Worm (Caenorhabditis elegans): ENCODE measurements around the gene unc-104.

The unc-104 gene

ce11 chrII:7053649-7054048 lies 58.9 kb downstream of the unc-104 start, which contains the start of gene ZK1127.4:
Gene ZK1127.4 (plus strand): TSS chrII:7053949.
- TF ChIP-seq fkh-10 (GFP tag; optimal IDR thresholded peaks at IDR 0.05) (no peak), syd-9 (tag; optimal IDR thresholded peaks at IDR 0.05) (no peak), madf-2 (tag; optimal IDR thresholded peaks at IDR 0.05) (no peak), ceh-18 (tag; optimal IDR thresholded peaks at IDR 0.05) (no peak), pros-1 (tag; optimal IDR thresholded peaks at IDR 0.05) (no peak), lim-6 (tag; optimal IDR thresholded peaks at IDR 0.05) (no peak), dmd-4 (tag; optimal IDR thresholded peaks at IDR 0.05; ENCODE audit: borderline replicate concordance) (no peak), elt-4 (tag; optimal IDR thresholded peaks at IDR 0.05) (no peak), odd-2 (tag; optimal IDR thresholded peaks at IDR 0.05) (no peak), ceh-31 (tag; optimal IDR thresholded peaks at IDR 0.05) (no peak), ceh-14 (tag; optimal IDR thresholded peaks at IDR 0.05) (no peak), ttx-3 (tag; optimal IDR thresholded peaks at IDR 0.05) (no peak), ceh-6 (GFP tag; optimal IDR thresholded peaks at IDR 0.05) (no peak), ceh-9 (tag; optimal IDR thresholded peaks at IDR 0.05) (no peak), fax-1 (tag; optimal IDR thresholded peaks at IDR 0.05) (no peak), ceh-48 (tag; optimal IDR thresholded peaks at IDR 0.05) (no peak), pha-2 (tag; optimal IDR thresholded peaks at IDR 0.05) (no peak), ref-2 (tag; optimal IDR thresholded peaks at IDR 0.05) (no peak), tbx-7 (tag; optimal IDR thresholded peaks at IDR 0.05) (no peak)

ce11 chrII:7054987-7055386 lies 60.2 kb downstream of the unc-104 start, which contains the start of gene ZK1127.3:
Gene ZK1127.3 (plus strand): TSS chrII:7055287.
- TF ChIP-seq unc-55 (GFP tag; optimal IDR thresholded peaks at IDR 0.05) (no peak), gmeb-2 (tag; optimal IDR thresholded peaks at IDR 0.05) (no peak), pha-2 (tag; optimal IDR thresholded peaks at IDR 0.05) (no peak), ahr-1 (tag; optimal IDR thresholded peaks at IDR 0.05) (no peak), ceh-22 (tag; optimal IDR thresholded peaks at IDR 0.05) (no peak), zip-5 (tag; optimal IDR thresholded peaks at IDR 0.05) (no peak), dmd-4 (tag; optimal IDR thresholded peaks at IDR 0.05; ENCODE audit: borderline replicate concordance) (no peak), pqm-1 (tag; optimal IDR thresholded peaks at IDR 0.05) (no peak), F13H6.1 (tag; optimal IDR thresholded peaks at IDR 0.05) (no peak)

ce11 chrII:7056328-7056727 lies 61.5 kb downstream of the unc-104 start:
- TF ChIP-seq sox-2 (GFP tag; IDR thresholded peaks at IDR 0.05) = no peak

ce11 chrII:7057860-7058259 lies 63.1 kb downstream of the unc-104 start, which contains the start of gene cth-2:
Gene cth-2 (minus strand): TSS chrII:7057960.
- TF ChIP-seq gmeb-2 (tag; optimal IDR thresholded peaks at IDR 0.05) (no peak), C38D4.7 (GFP tag; optimal IDR thresholded peaks at IDR 0.05) (no peak), ama-1 (optimal IDR thresholded peaks at IDR 0.05) (no peak), fkh-10 (GFP tag; optimal IDR thresholded peaks at IDR 0.05) (no peak), che-1 (tag; optimal IDR thresholded peaks at IDR 0.05) (no peak), ceh-34 (tag; optimal IDR thresholded peaks at IDR 0.05) (no peak), ets-4 (tag; optimal IDR thresholded peaks at IDR 0.05) (no peak), C08G9.2 (tag; optimal IDR thresholded peaks at IDR 0.05) (no peak), unc-42 (tag; optimal IDR thresholded peaks at IDR 0.05) (no peak), lin-11 (tag; optimal IDR thresholded peaks at IDR 0.05) (no peak), hlh-13 (GFP tag; optimal IDR thresholded peaks at IDR 0.05) (no peak), hlh-15 (tag; optimal IDR thresholded peaks at IDR 0.05) (no peak)

- peak; percentile 38 for TF ChIP-seq elt-2 (tag; optimal IDR thresholded peaks at IDR 0.05)
- no peak for TF ChIP-seq hlh-8 (tag; optimal IDR thresholded peaks at IDR 0.05)
- TF ChIP-seq rnt-1 (tag; optimal IDR thresholded peaks at IDR 0.05) = no peak
These were observed 64.5 kb downstream of the unc-104 start for ce11 chrII:7059274-7059757.

Data from whole organism, late embryonic.